Worm (Caenorhabditis elegans): ENCODE measurements around the gene air-1.

air-1 gene

DNA sequence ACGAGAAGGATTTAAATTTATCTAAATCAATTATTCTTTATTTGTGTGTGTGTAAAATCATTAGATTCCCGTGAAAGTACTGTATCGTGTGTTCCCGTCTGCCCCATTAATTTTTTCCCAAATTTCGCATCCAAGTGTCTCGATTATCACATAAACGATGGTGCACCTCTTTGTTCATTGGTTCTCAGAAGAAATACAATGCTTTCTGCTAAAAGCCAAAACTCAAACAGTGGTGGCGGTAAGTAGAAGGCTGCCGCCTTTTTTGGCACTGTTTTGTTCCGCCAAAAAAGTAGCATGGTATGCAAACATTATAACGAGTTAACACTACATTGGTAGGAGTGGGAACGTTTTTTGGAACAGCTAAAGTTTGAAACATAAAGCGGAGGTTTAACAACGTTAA, 2.1 kb downstream of the air-1 start:
- no peak for TF ChIP-seq elt-4 (tag; optimal IDR thresholded peaks at IDR 0.05)
- no peak for TF ChIP-seq dmd-4 (tag; optimal IDR thresholded peaks at IDR 0.05; ENCODE audit: borderline replicate concordance)
- no peak for TF ChIP-seq hlh-13 (GFP tag; optimal IDR thresholded peaks at IDR 0.05)
- TF ChIP-seq mec-3 (tag; optimal IDR thresholded peaks at IDR 0.05; ENCODE audit: borderline replicate concordance) = no peak
- no peak for TF ChIP-seq lim-6 (tag; optimal IDR thresholded peaks at IDR 0.05)
- TF ChIP-seq tbx-2 (tag; optimal IDR thresholded peaks at IDR 0.05) = no peak
- no peak for TF ChIP-seq eyg-1 (tag; optimal IDR thresholded peaks at IDR 0.05)
- no peak for TF ChIP-seq F13H6.1 (tag; optimal IDR thresholded peaks at IDR 0.05)
- TF ChIP-seq sox-2 (GFP tag; IDR thresholded peaks at IDR 0.05) = no peak
- no peak for TF ChIP-seq che-1 (tag; optimal IDR thresholded peaks at IDR 0.05)
- TF ChIP-seq ceh-22 (tag; optimal IDR thresholded peaks at IDR 0.05) = no peak
- TF ChIP-seq fax-1 (tag; optimal IDR thresholded peaks at IDR 0.05) = no peak

DNA sequence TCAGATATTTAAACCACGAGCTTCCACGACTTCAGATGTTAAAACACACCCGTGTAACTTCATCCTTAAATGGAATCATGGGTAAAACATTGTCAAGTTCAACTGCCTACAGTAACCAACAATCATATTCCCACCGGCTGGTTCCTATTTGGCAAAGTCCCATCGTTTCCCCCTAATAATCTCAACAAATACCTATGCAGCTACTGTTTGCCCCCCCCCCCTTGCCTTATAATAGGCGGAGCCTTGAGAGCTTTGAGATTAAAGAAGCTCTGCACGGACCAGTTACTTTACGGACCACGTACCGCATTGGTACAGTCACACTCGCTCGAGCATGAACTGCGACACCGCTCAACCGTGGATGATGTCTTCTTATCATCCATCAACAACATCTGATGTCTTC, 3.3 kb downstream of the air-1 start, which contains the start of gene pax-1:
Gene pax-1 (plus strand): TSS at position 301 of the 400 bp plus-strand sequence.
- no peak for TF ChIP-seq ceh-48 (tag; optimal IDR thresholded peaks at IDR 0.05)
- no peak for TF ChIP-seq ttx-3 (tag; optimal IDR thresholded peaks at IDR 0.05)
- no peak for TF ChIP-seq che-1 (tag; optimal IDR thresholded peaks at IDR 0.05)

DNA sequence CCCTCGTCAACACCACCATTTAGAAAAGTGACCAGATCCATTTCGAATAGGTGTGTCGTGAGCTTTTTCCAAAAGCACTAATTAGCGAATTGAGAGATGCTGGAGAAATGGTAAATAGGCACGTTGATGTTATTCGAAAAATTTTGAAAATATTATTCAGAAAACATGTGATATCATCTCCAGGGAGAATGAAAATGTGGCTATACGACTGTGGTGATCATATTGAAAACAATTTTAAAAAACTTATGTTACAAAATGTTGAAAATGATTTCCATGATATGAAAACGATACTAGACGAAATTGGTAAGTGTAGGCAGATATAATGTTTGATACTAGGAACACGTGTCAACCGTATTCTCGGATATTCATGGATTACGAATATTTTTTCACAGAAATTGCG, 5.5 kb downstream of the air-1 start, which contains the start of gene K07C11.10:
Gene K07C11.10 (minus strand): TSS at position 101 of the 400 bp plus-strand sequence.
- TF ChIP-seq pag-3 (tag; optimal IDR thresholded peaks at IDR 0.05; ENCODE audit: borderline replicate concordance) = no peak
- no peak for TF ChIP-seq ceh-22 (tag; optimal IDR thresholded peaks at IDR 0.05)
- TF ChIP-seq ceh-9 (tag; optimal IDR thresholded peaks at IDR 0.05) = no peak
- TF ChIP-seq hlh-6 (tag; optimal IDR thresholded peaks at IDR 0.05) = no peak
- TF ChIP-seq gmeb-2 (tag; optimal IDR thresholded peaks at IDR 0.05) = no peak
- no peak for TF ChIP-seq pros-1 (tag; optimal IDR thresholded peaks at IDR 0.05)
- no peak for TF ChIP-seq tbx-7 (tag; optimal IDR thresholded peaks at IDR 0.05)
- TF ChIP-seq pha-4 (tag; optimal IDR thresholded peaks at IDR 0.05) = no peak

DNA sequence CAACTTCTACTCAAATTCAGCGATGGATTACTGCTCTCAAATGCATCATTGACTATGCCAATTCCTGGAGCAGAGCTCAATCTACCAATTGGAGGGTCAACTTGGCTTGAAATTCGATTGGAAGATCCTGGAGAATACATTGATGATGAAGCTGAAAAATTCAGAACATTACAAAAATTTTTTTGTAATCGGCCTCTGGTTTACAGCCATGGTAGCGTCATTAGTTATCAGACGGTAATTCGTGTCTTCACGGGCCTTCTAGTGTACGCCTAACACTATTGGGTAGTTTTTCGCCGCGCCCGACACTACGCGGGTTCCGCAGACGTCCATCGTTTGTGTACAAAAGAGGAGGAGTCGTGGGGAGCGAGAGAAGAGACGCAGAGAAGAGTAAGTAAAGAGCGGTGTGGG, 7.4 kb downstream of the air-1 start:
- peak; percentile 27 for TF ChIP-seq ceh-31 (tag; optimal IDR thresholded peaks at IDR 0.05)
- no peak for TF ChIP-seq elt-4 (tag; optimal IDR thresholded peaks at IDR 0.05)
- peak; percentile 10 for TF ChIP-seq ceh-18 (tag; optimal IDR thresholded peaks at IDR 0.05)
- peak; percentile 17 for TF ChIP-seq tbx-2 (tag; optimal IDR thresholded peaks at IDR 0.05)
- peak; percentile 26 for TF ChIP-seq C08G9.2 (tag; optimal IDR thresholded peaks at IDR 0.05)
- peak; percentile 7 for TF ChIP-seq ceh-2 (tag; optimal IDR thresholded peaks at IDR 0.05)
- TF ChIP-seq ama-1 (optimal IDR thresholded peaks at IDR 0.05) = peak; percentile 82
- TF ChIP-seq rnt-1 (tag; optimal IDR thresholded peaks at IDR 0.05) = peak; percentile 33
- peak; percentile 17 for TF ChIP-seq ref-2 (tag; optimal IDR thresholded peaks at IDR 0.05)
- TF ChIP-seq pax-1 (tag; optimal IDR thresholded peaks at IDR 0.05) = no peak
- peak; percentile 15 for TF ChIP-seq syd-9 (tag; optimal IDR thresholded peaks at IDR 0.05)
- TF ChIP-seq sox-4 (tag; optimal IDR thresholded peaks at IDR 0.05) = no peak
- TF ChIP-seq nfya-1 (tag; optimal IDR thresholded peaks at IDR 0.05) = peak; percentile 49
- TF ChIP-seq ceh-30 (tag; optimal IDR thresholded peaks at IDR 0.05) = peak; percentile 12

DNA sequence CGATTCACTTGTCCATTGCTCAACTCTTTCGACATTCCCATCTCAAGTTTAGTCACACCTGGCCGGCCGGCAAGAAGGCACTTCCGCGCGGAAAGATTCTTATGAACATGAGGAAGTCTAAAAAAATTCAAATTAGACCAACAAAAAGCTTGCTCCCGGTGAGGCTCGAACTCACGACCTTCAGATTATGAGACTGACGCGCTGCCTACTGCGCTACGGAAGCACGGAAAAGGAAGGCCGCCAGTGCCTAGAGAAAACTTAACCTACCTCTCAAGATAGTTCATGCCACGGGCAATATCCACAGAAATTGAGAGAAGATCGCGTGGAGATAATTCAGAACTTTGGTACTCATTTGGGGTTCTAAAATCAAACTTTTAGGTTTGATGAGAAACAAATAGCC, 8.8 kb downstream of the air-1 start:
- TF ChIP-seq mec-3 (tag; optimal IDR thresholded peaks at IDR 0.05; ENCODE audit: borderline replicate concordance) = no peak
- peak; percentile 23 for TF ChIP-seq C08G9.2 (tag; optimal IDR thresholded peaks at IDR 0.05)
- TF ChIP-seq hlh-6 (tag; optimal IDR thresholded peaks at IDR 0.05) = peak; percentile 20
- TF ChIP-seq che-1 (tag; optimal IDR thresholded peaks at IDR 0.05) = peak; percentile 23

DNA sequence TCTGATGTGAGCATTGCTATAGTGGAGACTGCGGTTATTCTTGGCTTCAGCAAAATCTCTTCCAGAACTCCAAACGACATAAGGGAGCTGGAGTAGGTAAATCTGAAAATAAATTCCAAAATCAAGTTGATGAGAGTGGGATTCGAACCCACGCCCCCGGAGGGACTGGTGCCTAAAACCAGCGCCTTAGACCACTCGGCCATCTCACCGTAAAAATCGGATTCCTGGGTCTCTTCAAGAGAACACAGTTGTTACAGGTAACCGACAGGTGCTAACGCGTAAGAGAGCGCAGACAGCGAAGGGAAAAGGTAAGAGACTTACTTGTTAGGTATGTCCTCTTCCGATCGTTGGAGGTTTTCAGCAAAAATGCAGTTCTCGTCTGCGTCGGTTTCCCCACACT, 14.0 kb downstream of the air-1 start:
- TF ChIP-seq K09A11.1 (tag; optimal IDR thresholded peaks at IDR 0.05; ENCODE audit: insufficient read depth) = no peak
- TF ChIP-seq pha-2 (tag; optimal IDR thresholded peaks at IDR 0.05) = no peak
- no peak for TF ChIP-seq ceh-19 (GFP tag; optimal IDR thresholded peaks at IDR 0.05)
- no peak for TF ChIP-seq fkh-6 (tag; optimal IDR thresholded peaks at IDR 0.05)
- peak; percentile 3 for TF ChIP-seq sdc-2 (tag; optimal IDR thresholded peaks at IDR 0.05)
- no peak for TF ChIP-seq tbx-2 (tag; optimal IDR thresholded peaks at IDR 0.05)
- TF ChIP-seq ref-2 (tag; optimal IDR thresholded peaks at IDR 0.05) = peak; percentile 52
- peak; percentile 16 for TF ChIP-seq ceh-6 (GFP tag; optimal IDR thresholded peaks at IDR 0.05)
- no peak for TF ChIP-seq dmd-4 (tag; optimal IDR thresholded peaks at IDR 0.05; ENCODE audit: borderline replicate concordance)
- TF ChIP-seq T23F11.4 (GFP tag; optimal IDR thresholded peaks at IDR 0.05) = no peak
- TF ChIP-seq gmeb-2 (tag; optimal IDR thresholded peaks at IDR 0.05) = no peak
- no peak for TF ChIP-seq Y22D7AL.16 (tag; optimal IDR thresholded peaks at IDR 0.05)
- TF ChIP-seq tbx-7 (tag; optimal IDR thresholded peaks at IDR 0.05) = no peak
- no peak for TF ChIP-seq ceh-34 (tag; optimal IDR thresholded peaks at IDR 0.05)
- TF ChIP-seq nhr-232 (tag; optimal IDR thresholded peaks at IDR 0.05) = peak; percentile 46
- peak; percentile 1 for TF ChIP-seq hlh-30 (tag; optimal IDR thresholded peaks at IDR 0.05; ENCODE audit: insufficient read depth)
